Worm (Caenorhabditis elegans): ENCODE measurements around the gene Y73F8A.27.

Y73F8A.27 gene

ce11 chrIV:15471430-15471829, 1.2 kb upstream of the Y73F8A.27 start, which contains the start of gene ntl-11 (continued):
- TF ChIP-seq madf-10 (tag; optimal IDR thresholded peaks at IDR 0.05): peak; percentile 79
- TF ChIP-seq hsf-1 (GFP tag; IDR thresholded peaks at IDR 0.05): peak; percentile 89
- peak; percentile 94 for TF ChIP-seq C06A6.2 (GFP tag; conservative IDR thresholded peaks at IDR 0.05)
- TF ChIP-seq ekl-4 (GFP tag; IDR thresholded peaks at IDR 0.05): peak; percentile 96
- TF ChIP-seq lin-26 (GFP tag; IDR thresholded peaks at IDR 0.05): no peak
- TF ChIP-seq ceh-40 (GFP tag; IDR thresholded peaks at IDR 0.05): no peak
- peak; percentile 86 for TF ChIP-seq ceh-100 (GFP tag; IDR thresholded peaks at IDR 0.05)
- TF ChIP-seq aptf-3 (GFP tag; IDR thresholded peaks at IDR 0.05): no peak
- peak; percentile 79 for TF ChIP-seq tbp1 (GFP tag; optimal IDR thresholded peaks at IDR 0.05)
- peak; percentile 77 for TF ChIP-seq F33H1.4 (GFP tag; IDR thresholded peaks at IDR 0.05)
- peak; percentile 83 for TF ChIP-seq ceh-27 (GFP tag; optimal IDR thresholded peaks at IDR 0.05)
- TF ChIP-seq cebp-2 (GFP tag; IDR thresholded peaks at IDR 0.05): peak; percentile 89; the same call in 1 of the 2 replicates
- peak; percentile 92 for TF ChIP-seq D2030.7 (GFP tag; IDR thresholded peaks at IDR 0.05)
- no peak for TF ChIP-seq ceh-79 (tag; optimal IDR thresholded peaks at IDR 0.05)
- TF ChIP-seq ets-4 (GFP tag; optimal IDR thresholded peaks at IDR 0.05): no peak
- peak; percentile 58; the same call in 1 of the 2 replicates for TF ChIP-seq ztf-6 (GFP tag; IDR thresholded peaks at IDR 0.05)
- TF ChIP-seq B0261.1 (tag; optimal IDR thresholded peaks at IDR 0.05): peak; percentile 32
- TF ChIP-seq Y95B8A.8 (GFP tag; IDR thresholded peaks at IDR 0.05): peak; percentile 95
- 0 out of 2 replicates have a peak, but pooled peaks have one; percentile 43 for TF ChIP-seq Y79H2A.3 (GFP tag; conservative IDR thresholded peaks at IDR 0.05)
- peak; percentile 100 for TF ChIP-seq ztf-18 (tag; optimal IDR thresholded peaks at IDR 0.05)
- TF ChIP-seq nfyb-1 (GFP tag; IDR thresholded peaks at IDR 0.05): peak; percentile 97
- peak; percentile 92 for TF ChIP-seq hmg-20 (GFP tag; IDR thresholded peaks at IDR 0.05)
- peak; percentile 98 for TF ChIP-seq pbrm-1 (GFP tag; IDR thresholded peaks at IDR 0.05)
- peak; percentile 98 for TF ChIP-seq lin-40 (tag; optimal IDR thresholded peaks at IDR 0.05)
- TF ChIP-seq ztf-28 (GFP tag; IDR thresholded peaks at IDR 0.05): peak; percentile 90
- TF ChIP-seq nhr-90 (tag; optimal IDR thresholded peaks at IDR 0.05): no peak
- TF ChIP-seq K12H6.12 (tag; optimal IDR thresholded peaks at IDR 0.05): peak; percentile 81
- TF ChIP-seq ccch-3 (GFP tag; optimal IDR thresholded peaks at IDR 0.05): no peak
- peak; percentile 99 for TF ChIP-seq Y53G8AR.9 (GFP tag; conservative IDR thresholded peaks at IDR 0.05)
- TF ChIP-seq F55B11.4 (tag; optimal IDR thresholded peaks at IDR 0.05; ENCODE audit: borderline replicate concordance, insufficient read depth): no peak
- TF ChIP-seq mel-28 (tag; optimal IDR thresholded peaks at IDR 0.05; ENCODE audit: borderline replicate concordance): peak; percentile 17
- TF ChIP-seq somi-1 (GFP tag; optimal IDR thresholded peaks at IDR 0.05): peak; percentile 81
- peak; percentile 96 for TF ChIP-seq dox-1 (GFP tag; IDR thresholded peaks at IDR 0.05)
- TF ChIP-seq gei-17 (GFP tag; optimal IDR thresholded peaks at IDR 0.05): peak; percentile 76
- TF ChIP-seq bed-1 (GFP tag; IDR thresholded peaks at IDR 0.05): 0 out of 2 replicates have a peak, but pooled peaks have one; percentile 88
- TF ChIP-seq ztf-3 (GFP tag; optimal IDR thresholded peaks at IDR 0.05): peak; percentile 1
- TF ChIP-seq lsl-1 (GFP tag; optimal IDR thresholded peaks at IDR 0.05): peak; percentile 72
- TF ChIP-seq F23B12.7 (tag; optimal IDR thresholded peaks at IDR 0.05; ENCODE audit: insufficient read depth): peak; percentile 62
- peak; percentile 90 for TF ChIP-seq snpc-4 (GFP tag; optimal IDR thresholded peaks at IDR 0.05)
- peak; percentile 90 to 97 (median 94) for TF ChIP-seq snpc-4 (tag; optimal IDR thresholded peaks at IDR 0.05)
- TF ChIP-seq nhr-80 (tag; optimal IDR thresholded peaks at IDR 0.05): peak; percentile 63
- TF ChIP-seq K11D2.4 (GFP tag; IDR thresholded peaks at IDR 0.05): peak; percentile 97
- TF ChIP-seq let-526 (GFP tag; IDR thresholded peaks at IDR 0.05): peak; percentile 92
- TF ChIP-seq madf-6 (GFP tag; IDR thresholded peaks at IDR 0.05): peak; percentile 87
- peak; percentile 71 for TF ChIP-seq attf-3 (GFP tag; conservative IDR thresholded peaks at IDR 0.05)
- TF ChIP-seq fkh-3 (tag; optimal IDR thresholded peaks at IDR 0.05): no peak
- TF ChIP-seq mcd-1 (GFP tag; IDR thresholded peaks at IDR 0.05): peak; percentile 100
- TF ChIP-seq nhr-27 (tag; optimal IDR thresholded peaks at IDR 0.05): no peak
- peak; percentile 82 for TF ChIP-seq Y56A3A.18 (GFP tag; IDR thresholded peaks at IDR 0.05)

Data from whole organism, young adult.